Fruit fly (Drosophila melanogaster): ENCODE data around the gene dnd.

Gene dnd

DNA sequence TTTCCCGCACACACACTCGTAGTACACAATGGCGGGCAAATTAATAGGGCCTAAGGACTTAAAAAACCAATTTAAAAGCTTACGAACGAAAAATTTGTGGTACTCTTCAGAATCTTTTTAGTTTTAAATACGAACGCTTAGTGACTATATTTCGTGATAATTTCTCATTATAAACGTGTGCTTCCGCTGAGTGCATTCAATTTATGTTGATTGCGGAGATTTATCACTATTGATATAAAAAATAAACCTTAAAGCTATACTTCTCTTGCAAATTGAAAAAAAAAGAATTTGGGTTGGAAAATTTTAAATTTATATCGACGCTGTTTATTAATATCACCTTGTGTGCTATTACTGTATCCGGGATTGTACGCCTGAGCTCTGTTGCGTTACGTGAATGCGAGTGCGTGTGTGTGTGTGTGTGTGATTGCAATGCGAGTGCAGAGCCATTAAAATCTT, 38.1 kb downstream of the dnd start (continued):
- TF ChIP-seq usp (GFP tag; optimal IDR thresholded peaks at IDR 0.05) (no peak), eve (GFP tag; optimal IDR thresholded peaks at IDR 0.05) (peak; percentile 79 to 86), gem (tag; optimal IDR thresholded peaks at IDR 0.05) (peak; percentile 86), CG6272 (GFP tag; IDR thresholded peaks at IDR 0.05) (no peak), sob (GFP tag; IDR thresholded peaks at IDR 0.05) (peak; percentile 37; the same call in 1 of the 2 replicates), CG4424 (GFP tag; optimal IDR thresholded peaks at IDR 0.05) (peak; percentile 76), CG15601 (tag; optimal IDR thresholded peaks at IDR 0.05) (peak; percentile 56), nau (GFP tag; optimal IDR thresholded peaks at IDR 0.05) (peak; percentile 53), sqz (GFP tag; optimal IDR thresholded peaks at IDR 0.05) (peak; percentile 59), twi (tag; optimal IDR thresholded peaks at IDR 0.05) (no peak), psq (GFP tag; optimal IDR thresholded peaks at IDR 0.05) (no peak), CG7987 (GFP tag; optimal IDR thresholded peaks at IDR 0.05) (no peak), tap (tag; optimal IDR thresholded peaks at IDR 0.05) (peak; percentile 36), NC2β (GFP tag; optimal IDR thresholded peaks at IDR 0.05) (peak; percentile 66), CG13775 (GFP tag; optimal IDR thresholded peaks at IDR 0.05) (peak; percentile 76), sr (GFP tag; IDR thresholded peaks at IDR 0.05) (no peak), CG7745 (tag; optimal IDR thresholded peaks at IDR 0.05) (no peak), lmd (GFP tag; IDR thresholded peaks at IDR 0.05) (peak; percentile 50), CG4617 (GFP tag; optimal IDR thresholded peaks at IDR 0.05; ENCODE audit: borderline replicate concordance) (peak; percentile 4), Bgb (GFP tag; IDR thresholded peaks at IDR 0.05; ENCODE audit: partially characterized antibody) (no peak), CG17361 (GFP tag; IDR thresholded peaks at IDR 0.05) (peak; percentile 86), gce (GFP tag; IDR thresholded peaks at IDR 0.05) (no peak), BEAF-32 (GFP tag; optimal IDR thresholded peaks at IDR 0.05) (no peak), toy (GFP tag; IDR thresholded peaks at IDR 0.05) (no peak), CG2875 (GFP tag; optimal IDR thresholded peaks at IDR 0.05) (peak; percentile 59), peb (GFP tag; IDR thresholded peaks at IDR 0.05) (no peak), dmrt11E (tag; optimal IDR thresholded peaks at IDR 0.05) (peak; percentile 82), ap (GFP tag; IDR thresholded peaks at IDR 0.05) (no peak), chm (GFP tag; IDR thresholded peaks at IDR 0.05) (no peak), chinmo (GFP tag; IDR thresholded peaks at IDR 0.05; ENCODE audit: partially characterized antibody) (no peak), ttk (GFP tag; IDR thresholded peaks at IDR 0.05) (0 out of 2 replicates have a peak, but pooled peaks have one; percentile 56), Ets65A (GFP tag) (peak; percentile 92), Vsx1 (GFP tag; optimal IDR thresholded peaks at IDR 0.05) (peak; percentile 50), onecut (GFP tag; IDR thresholded peaks at IDR 0.05) (0 out of 2 replicates have a peak, but pooled peaks have one; percentile 33), pnt (GFP tag; optimal IDR thresholded peaks at IDR 0.05) (peak; percentile 61), CG11085 (GFP tag; IDR thresholded peaks at IDR 0.05) (no peak), Mrtf (GFP tag; IDR thresholded peaks at IDR 0.05) (no peak), btn (GFP tag; optimal IDR thresholded peaks at IDR 0.05) (peak; percentile 9), pita (GFP tag; optimal IDR thresholded peaks at IDR 0.05) (no peak), dpn (GFP tag; optimal IDR thresholded peaks at IDR 0.05) (peak; percentile 53), Sox100B (GFP tag; optimal IDR thresholded peaks at IDR 0.05) (peak; percentile 87), sug (tag; optimal IDR thresholded peaks at IDR 0.05) (peak; percentile 10), Ets97D (GFP tag; optimal IDR thresholded peaks at IDR 0.05) (peak; percentile 37), fd96Cb (tag; optimal IDR thresholded peaks at IDR 0.05) (peak; percentile 74), ftz-f1 (GFP tag; optimal IDR thresholded peaks at IDR 0.05) (no peak), nerfin-2 (GFP tag; IDR thresholded peaks at IDR 0.05; ENCODE audit: partially characterized antibody) (no peak), HLH4C (GFP tag; IDR thresholded peaks at IDR 0.05; ENCODE audit: partially characterized antibody) (no peak), CG3838 (GFP tag; optimal IDR thresholded peaks at IDR 0.05) (no peak), Lim3 (GFP tag; IDR thresholded peaks at IDR 0.05) (no peak), CG15073 (GFP tag; optimal IDR thresholded peaks at IDR 0.05) (no peak), dysf (GFP tag; IDR thresholded peaks at IDR 0.05) (peak; percentile 63)

Data from whole organism, embryonic.